Worm (Caenorhabditis elegans) whole organism, L1 larva: ENCODE data around the gene mex-6.

Source experiments
- C16A3.4 ChIP-seq: fragments of 150-350 bp; optimal IDR thresholded peaks from 2 replicates; lab custom pipeline; 2014; ENCODE audit warnings: missing biosample characterization, missing genetic modification characterization
- C34B4.2 ChIP-seq: sonication (generic microtip); optimal IDR thresholded peaks from 2 replicates; lab custom pipeline; 2017; ENCODE audit warnings: mild to moderate bottlenecking, missing genetic modification characterization, missing compliant biosample characterization
- Y116A8C.19 ChIP-seq: sonication (generic microtip); optimal IDR thresholded peaks from 2 replicates; lab custom pipeline; 2016; ENCODE audit warnings: missing compliant biosample characterization, missing genetic modification characterization, borderline replicate concordance
- blmp-1 ChIP-seq: fragments of 150-350 bp; optimal IDR thresholded peaks from 2 replicates; lab custom pipeline; 2014; ENCODE audit warnings: missing biosample characterization, missing genetic modification characterization
- ceh-90 ChIP-seq: sonication (generic microtip); optimal IDR thresholded peaks from 2 replicates; lab custom pipeline; 2016; ENCODE audit warnings: missing genetic modification characterization, missing compliant biosample characterization
- ces-1 ChIP-seq: fragments of 150-350 bp; optimal IDR thresholded peaks from 2 replicates; lab custom pipeline; 2014; ENCODE audit warnings: missing biosample characterization, missing genetic modification reagents, missing genetic modification characterization
- dpl-1 ChIP-seq, 3 experiments: fragments of 150-350 bp in 2 of 3; sonication (generic microtip) in 1 of 3; optimal IDR thresholded peaks; 2 replicates each; lab custom pipeline; 2014 to 2017; ENCODE audit warnings: missing biosample characterization in 3 of 3, missing genetic modification characterization in 3 of 3, missing genetic modification reagents in 3 of 3
- dsc-1 ChIP-seq: sonication (generic microtip); optimal IDR thresholded peaks from 2 replicates; lab custom pipeline; 2016; ENCODE audit warnings: mild to moderate bottlenecking, missing genetic modification characterization, missing compliant biosample characterization
- efl-1 ChIP-seq, 4 experiments: fragments of 150-350 bp; optimal IDR thresholded peaks in 3 of 4; peaks in 1 of 4; 1 replicate in 1 of 4; 2 replicates in 3 of 4; lab custom pipeline; 2014; ENCODE audit warnings: missing biosample characterization in 2 of 4, missing genetic modification characterization in 2 of 4, missing genetic modification reagents in 2 of 4
- efl-3 ChIP-seq: fragments of 200-800 bp; sonication (Bioruptor generic); optimal IDR thresholded peaks from 2 replicates; lab custom pipeline; 2018; ENCODE audit warnings: mild to moderate bottlenecking, missing genetic modification characterization, missing compliant biosample characterization
- egl-27 ChIP-seq, 2 experiments: fragments of 150-350 bp in 1 of 2; sonication (generic microtip); optimal IDR thresholded peaks; 3 replicates each; lab custom pipeline; 2017 to 2018; ENCODE audit warnings: missing biosample characterization in 2 of 2, missing genetic modification characterization in 2 of 2, missing genetic modification reagents in 2 of 2
- elt-2 ChIP-seq: sonication (generic microtip); optimal IDR thresholded peaks from 2 replicates; lab custom pipeline; 2016; ENCODE audit warnings: missing genetic modification characterization, mild to moderate bottlenecking, inconsistent platforms, missing compliant biosample characterization, missing genetic modification reagents
- elt-3 ChIP-seq, 6 experiments: fragments of 150-350 bp in 1 of 6; sonication (generic microtip); optimal IDR thresholded peaks; 2 replicates each; lab custom pipeline; 2017 to 2018; ENCODE audit warnings: missing biosample characterization in 6 of 6, missing genetic modification characterization in 6 of 6, inconsistent platforms in 1 of 6
- ets-5 ChIP-seq: fragments of 200-800 bp; sonication (Bioruptor generic); IDR thresholded peaks from 2 replicates; pipeline ENCODE4 v1.3.6; 2022; ENCODE audit warnings: missing genetic modification characterization, missing compliant biosample characterization
- fkh-8 ChIP-seq: sonication (generic microtip); optimal IDR thresholded peaks from 2 replicates; lab custom pipeline; 2016; ENCODE audit warnings: mild to moderate bottlenecking, missing genetic modification characterization, missing compliant biosample characterization
- fos-1 ChIP-seq: fragments of 150-350 bp; optimal IDR thresholded peaks from 2 replicates; lab custom pipeline; 2014; ENCODE audit warnings: missing biosample characterization, missing genetic modification characterization
- grh-1 ChIP-seq: fragments of 200-800 bp; sonication (Bioruptor generic); IDR thresholded peaks from 2 replicates; pipeline ENCODE4 v1.3.6; 2022; ENCODE audit warnings: missing genetic modification reagents, missing genetic modification characterization, missing compliant biosample characterization
- hlh-17 ChIP-seq: fragments of 200-800 bp; sonication (Bioruptor generic); optimal IDR thresholded peaks from 2 replicates; lab custom pipeline; 2018; ENCODE audit warnings: missing genetic modification characterization, mild to moderate bottlenecking, missing compliant biosample characterization, moderate library complexity, borderline replicate concordance
- hpl-2 ChIP-seq: fragments of 150-350 bp; optimal IDR thresholded peaks from 2 replicates; lab custom pipeline; 2014; ENCODE audit warnings: missing biosample characterization, missing genetic modification reagents, missing genetic modification characterization
- irx-1 ChIP-seq: sonication (generic microtip); optimal IDR thresholded peaks from 2 replicates; lab custom pipeline; 2016; ENCODE audit warnings: missing genetic modification characterization, missing compliant biosample characterization
- jun-1 ChIP-seq: fragments of 150-350 bp; optimal IDR thresholded peaks from 2 replicates; lab custom pipeline; 2014; ENCODE audit warnings: missing biosample characterization, missing genetic modification reagents, missing genetic modification characterization
- lin-13 ChIP-seq: fragments of 150-350 bp; optimal IDR thresholded peaks from 2 replicates; lab custom pipeline; 2014; ENCODE audit warnings: missing biosample characterization, missing genetic modification reagents, missing genetic modification characterization
- lin-14 ChIP-seq: fragments of 200-800 bp; sonication (Bioruptor generic); optimal IDR thresholded peaks from 2 replicates; lab custom pipeline; 2018; ENCODE audit warnings: mild to moderate bottlenecking, missing genetic modification characterization, moderate library complexity, missing compliant biosample characterization
- lin-35 ChIP-seq, 2 experiments: fragments of 150-350 bp; optimal IDR thresholded peaks; 2 replicates each; lab custom pipeline; 2014; ENCODE audit warnings: missing biosample characterization in 2 of 2, missing genetic modification characterization in 2 of 2, missing genetic modification reagents in 2 of 2
- lin-39 ChIP-seq: fragments of 150-350 bp; optimal IDR thresholded peaks from 2 replicates; lab custom pipeline; 2014; ENCODE audit warnings: missing biosample characterization, missing genetic modification reagents, missing genetic modification characterization
- lir-3 ChIP-seq: sonication (generic microtip); optimal IDR thresholded peaks from 2 replicates; lab custom pipeline; 2016; ENCODE audit warnings: mild to moderate bottlenecking, missing genetic modification characterization, moderate library complexity, missing compliant biosample characterization; ENCODE audit not compliant: poor library complexity
- lsy-2 ChIP-seq, 2 experiments: fragments of 150-350 bp; optimal IDR thresholded peaks; 2 replicates each; lab custom pipeline; 2014; ENCODE audit warnings: missing biosample characterization in 2 of 2, missing genetic modification characterization in 2 of 2
- mab-9 ChIP-seq: fragments of 200-800 bp; sonication (Bioruptor generic); IDR thresholded peaks from 2 replicates; pipeline ENCODE4 v1.3.6; 2022; ENCODE audit warnings: missing genetic modification reagents, missing genetic modification characterization, missing compliant biosample characterization
- mef-2 ChIP-seq: fragments of 150-350 bp; optimal IDR thresholded peaks from 2 replicates; lab custom pipeline; 2014; ENCODE audit warnings: missing biosample characterization, missing genetic modification characterization
- mep-1 ChIP-seq: fragments of 150-350 bp; optimal IDR thresholded peaks from 2 replicates; lab custom pipeline; 2014; ENCODE audit warnings: missing biosample characterization, missing genetic modification characterization
- nhr-11 ChIP-seq: fragments of 150-350 bp; optimal IDR thresholded peaks from 2 replicates; lab custom pipeline; 2014; ENCODE audit warnings: missing biosample characterization, missing genetic modification characterization
- nhr-12 ChIP-seq: sonication (generic microtip); optimal IDR thresholded peaks from 2 replicates; lab custom pipeline; 2017; ENCODE audit warnings: missing biosample characterization, missing genetic modification characterization
- nhr-20 ChIP-seq: sonication (generic microtip); optimal IDR thresholded peaks from 2 replicates; lab custom pipeline; 2016; ENCODE audit warnings: mild to moderate bottlenecking, missing genetic modification characterization, missing compliant biosample characterization
- nhr-237 ChIP-seq: fragments of 150-350 bp; optimal IDR thresholded peaks from 2 replicates; lab custom pipeline; 2014; ENCODE audit warnings: missing biosample characterization, missing genetic modification characterization
- nhr-28 ChIP-seq: fragments of 150-350 bp; optimal IDR thresholded peaks from 2 replicates; lab custom pipeline; 2014; ENCODE audit warnings: missing biosample characterization, missing genetic modification characterization
- nhr-47 ChIP-seq: sonication (generic microtip); optimal IDR thresholded peaks from 2 replicates; lab custom pipeline; 2016; ENCODE audit warnings: mild to moderate bottlenecking, missing genetic modification characterization, moderate library complexity, missing compliant biosample characterization
- nhr-71 ChIP-seq: sonication (generic microtip); optimal IDR thresholded peaks from 2 replicates; lab custom pipeline; 2016; ENCODE audit warnings: mild to moderate bottlenecking, missing genetic modification characterization, moderate library complexity, missing compliant biosample characterization
- nhr-85 ChIP-seq: sonication (generic microtip); peaks from one replicate; lab custom pipeline; 2016; ENCODE audit warnings: missing genetic modification characterization, inconsistent platforms, missing compliant biosample characterization
- nhr-90 ChIP-seq: sonication (generic microtip); optimal IDR thresholded peaks from 2 replicates; lab custom pipeline; 2016; ENCODE audit warnings: mild to moderate bottlenecking, missing genetic modification characterization, missing compliant biosample characterization; ENCODE audit not compliant: poor library complexity
- pqm-1 ChIP-seq: sonication (generic microtip); optimal IDR thresholded peaks from 3 replicates; lab custom pipeline; 2017; ENCODE audit warnings: missing biosample characterization, missing genetic modification characterization
- rnt-1 ChIP-seq: sonication (generic microtip); optimal IDR thresholded peaks from 2 replicates; lab custom pipeline; 2016; ENCODE audit warnings: mild to moderate bottlenecking, missing genetic modification characterization, moderate library complexity, missing compliant biosample characterization
- snu-23 ChIP-seq: sonication (generic microtip); optimal IDR thresholded peaks from 2 replicates; lab custom pipeline; 2016; ENCODE audit warnings: missing genetic modification characterization, missing compliant biosample characterization
- sup-37 ChIP-seq: fragments of 200-800 bp; sonication (Bioruptor generic); optimal IDR thresholded peaks from 2 replicates; lab custom pipeline; 2018; ENCODE audit warnings: mild to moderate bottlenecking, missing genetic modification characterization, missing compliant biosample characterization
- swsn-7 ChIP-seq: sonication (generic microtip); optimal IDR thresholded peaks from 2 replicates; lab custom pipeline; 2016; ENCODE audit warnings: missing genetic modification characterization, missing compliant biosample characterization
- tbx-2 ChIP-seq: sonication (generic microtip); optimal IDR thresholded peaks from 2 replicates; lab custom pipeline; 2016; ENCODE audit warnings: missing genetic modification characterization, missing compliant biosample characterization
- tlp-1 ChIP-seq: fragments of 150-350 bp; optimal IDR thresholded peaks from 2 replicates; lab custom pipeline; 2014; ENCODE audit warnings: missing biosample characterization, missing genetic modification characterization
- unc-130 ChIP-seq: fragments of 150-350 bp; optimal IDR thresholded peaks from 2 replicates; lab custom pipeline; 2017; ENCODE audit warnings: missing biosample characterization, missing genetic modification characterization, inconsistent platforms
- unc-86 ChIP-seq: sonication (generic microtip); optimal IDR thresholded peaks from 2 replicates; lab custom pipeline; 2016; ENCODE audit warnings: missing genetic modification characterization, missing compliant biosample characterization
- zip-4 ChIP-seq: fragments of 200-800 bp; sonication (Bioruptor generic); optimal IDR thresholded peaks from 2 replicates; lab custom pipeline; 2018; ENCODE audit warnings: mild to moderate bottlenecking, missing genetic modification characterization, moderate library complexity, missing compliant biosample characterization
- ztf-11 ChIP-seq, 2 experiments: sonication (generic microtip); optimal IDR thresholded peaks; 2 replicates each; lab custom pipeline; 2016 to 2017; ENCODE audit warnings: missing genetic modification characterization in 2 of 2, missing biosample characterization in 1 of 2, missing compliant biosample characterization in 1 of 2

Gene mex-6

ce11 chrII:9560895-9561294 is 36.9 kb downstream of the mex-6 start:
- TF ChIP-seq C34B4.2 (tag; lab: Kevin White, UChicago): no peak
- TF ChIP-seq mep-1 (tag; lab: Kevin White, UChicago): peak; percentile 47
- TF ChIP-seq grh-1 (GFP tag; lab: Robert Waterston, UW): peak; percentile 73
- TF ChIP-seq nhr-28 (tag; lab: Kevin White, UChicago): no peak
- peak; percentile 47 for TF ChIP-seq nhr-71 (tag; lab: Kevin White, UChicago)
- no peak for TF ChIP-seq ets-5
- TF ChIP-seq lin-35 (GFP tag; optimal IDR thresholded peaks at IDR 0.05; lab: Kevin White, UChicago): peak in 1 of 2 experiments; percentile 36
- TF ChIP-seq lin-14: peak; percentile 72
- no peak for TF ChIP-seq sup-37
- TF ChIP-seq tbx-2: peak; percentile 12
- TF ChIP-seq snu-23 (GFP tag; lab: Kevin White, UChicago): peak; percentile 60
- TF ChIP-seq fkh-8: no peak
- no peak for TF ChIP-seq egl-27 (tag; optimal IDR thresholded peaks at IDR 0.05; lab: Kevin White, UChicago)
- TF ChIP-seq lsy-2 (tag; optimal IDR thresholded peaks at IDR 0.05; lab: Kevin White, UChicago): peak; percentile 22 to 36
- no peak for TF ChIP-seq pqm-1
- no peak for TF ChIP-seq lin-39 (tag; lab: Kevin White, UChicago)
- no peak for TF ChIP-seq hpl-2
- TF ChIP-seq nhr-11 (tag; lab: Kevin White, UChicago): no peak
- TF ChIP-seq nhr-12 (tag; lab: Kevin White, UChicago): no peak
- no peak for TF ChIP-seq unc-86
- TF ChIP-seq nhr-20 (tag; lab: Kevin White, UChicago): peak; percentile 69
- peak in 2 of 6 experiments; percentile 9 to 34 for TF ChIP-seq elt-3 (tag; optimal IDR thresholded peaks at IDR 0.05; lab: Kevin White, UChicago)
- TF ChIP-seq mab-9 (GFP tag; lab: Robert Waterston, UW): no peak
- TF ChIP-seq nhr-47 (tag; lab: Kevin White, UChicago): no peak
- no peak for TF ChIP-seq dsc-1
- peak; percentile 94 for TF ChIP-seq nhr-85 (tag; lab: Kevin White, UChicago)
- peak; percentile 15 for TF ChIP-seq blmp-1 (tag; lab: Kevin White, UChicago)
- no peak for TF ChIP-seq lir-3 (tag; lab: Kevin White, UChicago)
- TF ChIP-seq elt-2 (tag; lab: Kevin White, UChicago): no peak
- no peak for TF ChIP-seq hlh-17 (GFP tag; lab: Kevin White, UChicago)
- TF ChIP-seq efl-1 (optimal IDR thresholded peaks at IDR 0.05; lab: Kevin White, UChicago): no peak
- peak in 1 of 2 experiments; percentile 56 for TF ChIP-seq efl-1 (GFP tag; optimal IDR thresholded peaks at IDR 0.05 in 1 of 2; lab: Kevin White, UChicago)
- TF ChIP-seq, all 84 proteins: peak for 13

ce11 chrII:9566045-9566444 is 42.1 kb downstream of the mex-6 start:
- TF ChIP-seq irx-1 (tag; lab: Kevin White, UChicago) (no peak), snu-23 (GFP tag; lab: Kevin White, UChicago) (peak; percentile 53), ztf-11 (tag; optimal IDR thresholded peaks at IDR 0.05; lab: Kevin White, UChicago) (no peak), zip-4 (GFP tag; lab: Kevin White, UChicago) (no peak), dpl-1 (GFP tag; optimal IDR thresholded peaks at IDR 0.05; lab: Kevin White, UChicago) (peak in 2 of 3 experiments; percentile 6 to 27), jun-1 (tag; lab: Kevin White, UChicago) (peak; percentile 6), efl-3 (GFP tag; lab: Kevin White, UChicago) (no peak), unc-130 (peak; percentile 12), fkh-8 (peak; percentile 54), nhr-90 (tag; lab: Kevin White, UChicago) (no peak), tlp-1 (no peak), rnt-1 (tag; lab: Kevin White, UChicago) (peak; percentile 56), nhr-237 (tag; lab: Kevin White, UChicago) (no peak), dsc-1 (peak; percentile 23), ets-5 (no peak), mep-1 (tag; lab: Kevin White, UChicago) (peak; percentile 36), ceh-90 (tag; lab: Kevin White, UChicago) (no peak), nhr-47 (tag; lab: Kevin White, UChicago) (peak; percentile 49), C16A3.4 (tag; lab: Kevin White, UChicago) (peak; percentile 61), efl-1 (optimal IDR thresholded peaks at IDR 0.05; lab: Kevin White, UChicago) (peak; percentile 21 to 28), efl-1 (GFP tag; optimal IDR thresholded peaks at IDR 0.05 in 1 of 2; lab: Kevin White, UChicago) (peak; percentile 4 to 95), blmp-1 (tag; lab: Kevin White, UChicago) (no peak), swsn-7 (peak; percentile 26), lsy-2 (tag; optimal IDR thresholded peaks at IDR 0.05; lab: Kevin White, UChicago) (peak; percentile 6 to 53), fos-1 (tag; lab: Kevin White, UChicago) (no peak), lin-13 (GFP tag; lab: Kevin White, UChicago) (peak; percentile 7), mef-2 (tag; lab: Kevin White, UChicago) (no peak), elt-2 (tag; lab: Kevin White, UChicago) (no peak), nhr-85 (tag; lab: Kevin White, UChicago) (peak; percentile 86), Y116A8C.19 (tag; lab: Kevin White, UChicago) (no peak), ces-1 (GFP tag; lab: Kevin White, UChicago) (no peak)
